Fruit fly (Drosophila melanogaster) whole organism, prepupa: Measurements from ENCODE around the gene CG10669.

ENCODE experiments used
- CG10669 ChIP-seq: fragments of 200-800 bp; sonication (Bioruptor generic); optimal IDR thresholded peaks from 3 replicates; lab custom pipeline; 2018; ENCODE audit warnings: missing biosample characterization, mild to moderate bottlenecking, missing genetic modification characterization, moderate library complexity
- CG11762 ChIP-seq: fragments of 200-800 bp; sonication (Bioruptor generic); optimal IDR thresholded peaks from 3 replicates; lab custom pipeline; 2016; ENCODE audit warnings: missing biosample characterization, missing genetic modification characterization; ENCODE audit not compliant: insufficient read depth
- CG15336 ChIP-seq: fragments of 200-800 bp; sonication (Bioruptor generic); IDR thresholded peaks from 2 replicates; pipeline ENCODE4 v1.3.6; 2022; ENCODE audit warnings: missing biosample characterization, missing genetic modification characterization
- CG16779 ChIP-seq: fragments of 200-800 bp; sonication (Bioruptor generic); optimal IDR thresholded peaks from 3 replicates; lab custom pipeline; 2017; ENCODE audit warnings: missing biosample characterization, mild to moderate bottlenecking, missing genetic modification characterization
- CG31627 ChIP-seq: fragments of 200-800 bp; sonication (Bioruptor generic); optimal IDR thresholded peaks from 3 replicates; lab custom pipeline; 2016; ENCODE audit warnings: missing biosample characterization, missing genetic modification characterization
- CG34406 ChIP-seq: fragments of 200-800 bp; sonication (Bioruptor generic); optimal IDR thresholded peaks from 3 replicates; lab custom pipeline; 2016; ENCODE audit warnings: missing biosample characterization, missing genetic modification characterization
- CG6808 ChIP-seq: fragments of 200-800 bp; sonication (Bioruptor generic); optimal IDR thresholded peaks from 3 replicates; lab custom pipeline; 2017; ENCODE audit warnings: missing biosample characterization, missing genetic modification characterization, mild to moderate bottlenecking, moderate library complexity, missing genetic modification reagents
- CG8319 ChIP-seq: fragments of 200-800 bp; sonication (Bioruptor generic); optimal IDR thresholded peaks from 3 replicates; lab custom pipeline; 2016; ENCODE audit warnings: missing biosample characterization, missing genetic modification characterization
- Eip93F ChIP-seq: fragments of 200-800 bp; sonication (Bioruptor generic); optimal IDR thresholded peaks from 2 replicates; lab custom pipeline; 2016; ENCODE audit warnings: missing biosample characterization, mild to moderate bottlenecking, missing genetic modification characterization
- Lpt ChIP-seq: fragments of 200-800 bp; sonication (Bioruptor generic); optimal IDR thresholded peaks from 3 replicates; lab custom pipeline; 2016; ENCODE audit warnings: missing biosample characterization, missing genetic modification characterization
- Sox102F ChIP-seq: fragments of 200-800 bp; sonication (Bioruptor generic); optimal IDR thresholded peaks from 2 replicates; lab custom pipeline; 2016; ENCODE audit warnings: missing biosample characterization, mild to moderate bottlenecking, missing genetic modification characterization
- eg ChIP-seq: fragments of 200-800 bp; sonication (Bioruptor generic); IDR thresholded peaks from 3 replicates; pipeline ENCODE4 v1.3.6; 2022; ENCODE audit warnings: missing biosample characterization, missing genetic modification characterization
- spab ChIP-seq: fragments of 200-800 bp; sonication (Bioruptor generic); optimal IDR thresholded peaks from 2 replicates; lab custom pipeline; 2017; ENCODE audit warnings: missing biosample characterization, mild to moderate bottlenecking, missing genetic modification characterization, missing genetic modification reagents
- topi ChIP-seq: fragments of 200-800 bp; sonication (Bioruptor generic); optimal IDR thresholded peaks from 3 replicates; lab custom pipeline; 2016; ENCODE audit warnings: missing biosample characterization, missing genetic modification characterization

dm6 chr3R:25320051-25320705, 14.9 kb downstream of the CG10669 start, which contains the start of gene CG10560:
- TF ChIP-seq Lpt (GFP tag; lab: Kevin White, UChicago) (no peak), topi (GFP tag; lab: Kevin White, UChicago) (no peak), CG8319 (no peak), Eip93F (GFP tag; lab: Kevin White, UChicago) (no peak), Sox102F (GFP tag; lab: Kevin White, UChicago) (no peak), CG11762 (GFP tag; lab: Kevin White, UChicago) (no peak), CG15336 (GFP tag; lab: Robert Waterston, UW) (no peak), CG34406 (GFP tag; lab: Kevin White, UChicago) (no peak), CG16779 (tag; lab: Kevin White, UChicago) (no peak), eg (GFP tag; lab: Robert Waterston, UW) (no peak), CG6808 (GFP tag; lab: Kevin White, UChicago) (no peak), spab (GFP tag; lab: Kevin White, UChicago) (no peak), CG10669 (GFP tag; lab: Kevin White, UChicago) (no peak), CG31627 (GFP tag; lab: Kevin White, UChicago) (no peak)
